Fruit fly (Drosophila melanogaster) whole organism, wandering third instar larva: ENCODE data around the gene CG11878.

ENCODE experiments used
- Abd-B ChIP-seq: fragments of >200 bp; optimal IDR thresholded peaks from 2 replicates; lab custom pipeline; 2017; ENCODE audit warnings: missing biosample characterization, missing genetic modification characterization
- CG32264 ChIP-seq: fragments of 200-800 bp; sonication (Bioruptor generic); optimal IDR thresholded peaks from 2 replicates; lab custom pipeline; 2016; ENCODE audit warnings: missing biosample characterization, missing genetic modification characterization
- CG9705 ChIP-seq: fragments of 200-800 bp; sonication (Bioruptor generic); optimal IDR thresholded peaks from 2 replicates; lab custom pipeline; 2018; ENCODE audit warnings: missing biosample characterization, mild to moderate bottlenecking, missing genetic modification characterization
- Dfd ChIP-seq: fragments of >200 bp; optimal IDR thresholded peaks from 2 replicates; lab custom pipeline; 2017; ENCODE audit warnings: missing biosample characterization, missing genetic modification characterization
- GATAd ChIP-seq: sonication (Bioruptor generic); optimal IDR thresholded peaks from 2 replicates; lab custom pipeline; 2016; ENCODE audit warnings: missing biosample characterization, missing genetic modification characterization
- HLH106 ChIP-seq: fragments of 200-800 bp; optimal IDR thresholded peaks from 3 replicates; lab custom pipeline; 2019; ENCODE audit warnings: missing biosample characterization, mild to moderate bottlenecking, missing genetic modification characterization, moderate library complexity
- Hnf4 ChIP-seq: fragments of 200-800 bp; sonication (Bioruptor generic); optimal IDR thresholded peaks from 2 replicates; lab custom pipeline; 2016; ENCODE audit warnings: missing biosample characterization, mild to moderate bottlenecking, missing genetic modification characterization
- Hr78 ChIP-seq: fragments of >200 bp; optimal IDR thresholded peaks from 2 replicates; lab custom pipeline; 2017; ENCODE audit warnings: missing biosample characterization, missing genetic modification characterization
- Hr83 ChIP-seq: fragments of 200-300 bp; sonication (Bioruptor generic); optimal IDR thresholded peaks from 2 replicates; lab custom pipeline; 2016; ENCODE audit warnings: missing biosample characterization, mild to moderate bottlenecking, missing genetic modification characterization, moderate library complexity; ENCODE audit not compliant: poor library complexity, severe bottlenecking
- Jra ChIP-seq: sonication (Bioruptor generic); optimal IDR thresholded peaks from 2 replicates; lab custom pipeline; 2016; ENCODE audit warnings: missing biosample characterization, missing genetic modification characterization
- Mio ChIP-seq: sonication (Bioruptor generic); optimal IDR thresholded peaks from 2 replicates; lab custom pipeline; 2016; ENCODE audit warnings: missing biosample characterization, missing genetic modification characterization
- Myc ChIP-seq: fragments of >200 bp; optimal IDR thresholded peaks from 2 replicates; lab custom pipeline; 2017
- N ChIP-seq: fragments of >200 bp; optimal IDR thresholded peaks from 2 replicates; lab custom pipeline; 2018; ENCODE audit warnings: missing biosample characterization, missing external identifiers, missing genetic modification characterization
- OdsH ChIP-seq: fragments of 200-800 bp; sonication (Bioruptor generic); optimal IDR thresholded peaks from 2 replicates; lab custom pipeline; 2016; ENCODE audit warnings: missing biosample characterization, mild to moderate bottlenecking, missing genetic modification characterization
- Rel ChIP-seq, 2 experiments: fragments of 200-800 bp; sonication (Bioruptor generic) in 1 of 2; optimal IDR thresholded peaks; 2 replicates in 1 of 2; 3 replicates in 1 of 2; lab custom pipeline; 2016 to 2019; ENCODE audit warnings: mild to moderate bottlenecking in 2 of 2, missing biosample characterization in 2 of 2, missing genetic modification characterization in 2 of 2, moderate library complexity in 1 of 2
- Sp1 ChIP-seq: fragments of 200-800 bp; sonication (Bioruptor generic); optimal IDR thresholded peaks from 3 replicates; lab custom pipeline; 2019; ENCODE audit warnings: missing biosample characterization, mild to moderate bottlenecking, missing genetic modification characterization, moderate library complexity
- Vsx2 ChIP-seq: fragments of 200-300, 225-300 bp; sonication (Bioruptor generic); optimal IDR thresholded peaks from 2 replicates; lab custom pipeline; 2018; ENCODE audit warnings: missing biosample characterization, missing genetic modification characterization; ENCODE audit not compliant: partially characterized antibody
- br ChIP-seq: fragments of 200-800 bp; sonication (Bioruptor generic); optimal IDR thresholded peaks from 2 replicates; lab custom pipeline; 2016; ENCODE audit warnings: missing biosample characterization, missing genetic modification characterization
- dl ChIP-seq, 2 experiments: fragments of 175-275, 200-275 bp in 1 of 2; fragments of 200-275 bp in 1 of 2; sonication (Bioruptor generic); optimal IDR thresholded peaks; lab custom pipeline; 2018; ENCODE audit warnings: mild to moderate bottlenecking in 2 of 2, missing biosample characterization in 2 of 2, missing genetic modification characterization in 2 of 2, moderate library complexity in 2 of 2; ENCODE audit not compliant: partially characterized antibody in 2 of 2, insufficient read depth in 1 of 2
- dmrt93B ChIP-seq: fragments of 200-800 bp; sonication (Bioruptor generic); optimal IDR thresholded peaks from 2 replicates; lab custom pipeline; 2018; ENCODE audit warnings: missing biosample characterization, mild to moderate bottlenecking, missing genetic modification characterization
- dsf ChIP-seq: sonication (Bioruptor generic); optimal IDR thresholded peaks from 2 replicates; lab custom pipeline; 2016; ENCODE audit warnings: missing biosample characterization, missing genetic modification characterization, borderline replicate concordance
- ey ChIP-seq: fragments of 200-800 bp; sonication (Bioruptor generic); optimal IDR thresholded peaks from 2 replicates; lab custom pipeline; 2016; ENCODE audit warnings: missing biosample characterization, missing genetic modification characterization
- foxo ChIP-seq, 2 experiments: fragments of 200-800 bp; sonication (Bioruptor generic); optimal IDR thresholded peaks; 2 replicates in 1 of 2; 3 replicates in 1 of 2; lab custom pipeline; 2016 to 2017; ENCODE audit warnings: missing biosample characterization in 2 of 2, missing genetic modification characterization in 2 of 2
- fru ChIP-seq: fragments of 200-800 bp; sonication (Bioruptor generic); optimal IDR thresholded peaks from 3 replicates; lab custom pipeline; 2016; ENCODE audit warnings: missing biosample characterization, mild to moderate bottlenecking, missing genetic modification characterization
- h ChIP-seq: fragments of 200-800 bp; sonication (Bioruptor generic); optimal IDR thresholded peaks from 3 replicates; lab custom pipeline; 2016; ENCODE audit warnings: missing biosample characterization, mild to moderate bottlenecking, missing genetic modification characterization
- jim ChIP-seq: fragments of 175-275, 200-325 bp; sonication (Bioruptor generic); optimal IDR thresholded peaks from 2 replicates; lab custom pipeline; 2016; ENCODE audit warnings: missing biosample characterization, mild to moderate bottlenecking, missing genetic modification characterization
- lola ChIP-seq: fragments of >200 bp; optimal IDR thresholded peaks from 2 replicates; lab custom pipeline; 2017; ENCODE audit warnings: missing biosample characterization, missing genetic modification characterization
- psq ChIP-seq: fragments of 200-800 bp; sonication (Bioruptor generic); optimal IDR thresholded peaks from 3 replicates; lab custom pipeline; 2017; ENCODE audit warnings: missing biosample characterization, mild to moderate bottlenecking, missing genetic modification characterization, moderate library complexity
- rgr ChIP-seq: fragments of 200-800 bp; sonication (Bioruptor generic); optimal IDR thresholded peaks from 3 replicates; lab custom pipeline; 2016; ENCODE audit warnings: missing biosample characterization, mild to moderate bottlenecking, missing genetic modification characterization
- sv ChIP-seq: fragments of 200-800 bp; sonication (Bioruptor generic); optimal IDR thresholded peaks from 3 replicates; lab custom pipeline; 2016; ENCODE audit warnings: missing biosample characterization, missing genetic modification characterization
- usp ChIP-seq: fragments of >200 bp; optimal IDR thresholded peaks from 2 replicates; lab custom pipeline; 2017; ENCODE audit warnings: missing biosample characterization, missing genetic modification characterization
- woc ChIP-seq: sonication (Bioruptor generic); optimal IDR thresholded peaks from 2 replicates; lab custom pipeline; 2016; ENCODE audit warnings: missing biosample characterization, mild to moderate bottlenecking, missing genetic modification characterization

Gene CG11878

DNA sequence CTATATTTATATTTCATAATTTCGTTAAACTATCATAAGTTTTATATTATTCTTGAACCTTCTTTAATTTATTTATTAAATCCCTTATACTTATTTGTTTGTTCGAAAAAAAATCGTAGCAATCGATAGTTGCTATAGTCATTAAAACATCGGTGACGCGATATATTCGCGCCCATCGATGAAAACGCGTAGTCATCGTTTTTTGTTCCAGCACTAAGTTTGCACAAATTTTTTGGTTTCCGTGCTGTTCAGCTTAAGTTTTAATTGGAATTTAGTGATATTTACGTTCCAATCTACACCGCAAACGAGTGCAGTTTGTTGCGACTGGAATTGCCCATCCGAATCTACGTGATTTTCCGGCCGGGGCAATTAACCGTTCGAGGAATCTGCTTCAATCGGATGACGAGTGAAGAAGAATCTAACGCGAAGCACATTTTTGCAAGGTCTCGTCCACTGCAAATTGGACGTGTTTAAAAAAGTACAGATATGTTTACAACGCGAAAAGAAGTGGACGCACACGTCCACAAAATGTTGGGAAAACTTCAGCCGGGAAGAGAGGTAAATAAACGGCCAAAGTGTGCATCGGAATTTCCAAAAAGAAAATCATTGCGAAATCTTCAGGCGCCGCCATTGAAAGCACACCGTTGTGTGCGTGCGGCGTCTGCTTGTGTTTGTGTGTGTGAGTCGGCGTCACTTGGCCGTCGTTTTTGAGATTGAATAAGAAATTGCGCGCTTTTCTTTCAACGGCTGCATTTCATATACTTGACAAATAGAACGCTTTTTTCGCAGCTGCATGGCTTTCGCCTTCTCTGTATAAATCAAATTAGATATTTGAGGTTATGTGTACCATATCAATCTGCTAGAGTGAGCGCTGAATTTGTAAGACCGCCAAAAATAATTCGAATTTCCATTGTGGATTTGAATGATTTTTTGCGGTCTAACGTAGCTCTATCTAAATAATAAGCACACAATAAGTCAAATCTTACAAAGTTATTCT lies 24.2 kb upstream of the CG11878 start, which contains the start of gene Nup358:
Nup358 (plus strand) TSS at position 204 of the 997 bp plus-strand sequence.
- TF ChIP-seq Sp1 (GFP tag; lab: Kevin White, UChicago) (peak; percentile 5), Abd-B (GFP tag; lab: Kevin White, UChicago) (no peak), Rel (GFP tag; optimal IDR thresholded peaks at IDR 0.05; lab: Kevin White, UChicago) (no peak), Rel (tag; optimal IDR thresholded peaks at IDR 0.05; lab: Kevin White, UChicago) (peak; percentile 18)

DNA sequence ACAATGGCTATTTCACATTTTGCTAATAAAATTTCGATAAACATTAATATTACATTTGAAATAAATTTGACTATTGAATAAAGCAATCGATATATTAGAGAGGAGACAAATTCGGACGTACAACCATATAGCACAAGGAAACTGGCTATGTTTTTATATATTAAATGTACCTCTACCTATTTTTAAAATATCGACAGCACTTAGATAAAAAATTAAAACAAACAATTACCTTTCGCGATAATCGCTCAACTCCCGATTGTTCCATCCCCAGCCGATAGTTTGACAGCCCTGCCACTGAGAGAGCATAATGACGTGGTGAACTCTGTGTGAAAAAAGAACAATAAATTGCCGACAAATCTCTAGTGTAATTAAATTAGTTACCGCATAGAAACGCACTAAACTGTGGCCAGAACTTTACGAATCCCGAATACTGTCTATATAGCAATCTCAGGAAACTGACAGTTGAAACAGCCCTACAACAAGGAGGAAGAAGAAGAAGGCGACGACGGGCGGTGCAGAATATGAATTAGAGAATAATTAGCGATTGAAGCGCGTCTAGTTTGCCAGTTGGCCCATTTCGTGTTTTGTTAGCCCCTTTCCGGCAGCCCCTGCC lies 14.9 kb upstream of the CG11878 start, which contains the start of gene CG11857:
CG11857 (plus strand) TSS at position 271 of the 613 bp plus-strand sequence.
- TF ChIP-seq usp (GFP tag; lab: Kevin White, UChicago) (no peak), jim (GFP tag; lab: Kevin White, UChicago) (peak; percentile 43), sv (GFP tag; lab: Kevin White, UChicago) (peak; percentile 98), br (GFP tag; lab: Kevin White, UChicago) (peak; percentile 96), woc (peak; percentile 97), Sp1 (GFP tag; lab: Kevin White, UChicago) (peak; percentile 96), rgr (GFP tag; lab: Kevin White, UChicago) (peak; percentile 98), CG9705 (GFP tag; lab: Kevin White, UChicago) (peak; percentile 95), psq (GFP tag; lab: Kevin White, UChicago) (peak; percentile 94), fru (GFP tag; lab: Kevin White, UChicago) (peak; percentile 97), Mio (GFP tag; lab: Kevin White, UChicago) (peak; percentile 79), dmrt93B (GFP tag; lab: Kevin White, UChicago) (peak; percentile 96), h (peak; percentile 99), HLH106 (tag; lab: Kevin White, UChicago) (peak; percentile 98), Rel (GFP tag; optimal IDR thresholded peaks at IDR 0.05; lab: Kevin White, UChicago) (peak; percentile 40), Rel (tag; optimal IDR thresholded peaks at IDR 0.05; lab: Kevin White, UChicago) (peak; percentile 82), foxo (GFP tag; optimal IDR thresholded peaks at IDR 0.05; lab: Kevin White, UChicago) (peak; percentile 89 to 98), Hnf4 (GFP tag; lab: Kevin White, UChicago) (peak; percentile 99), Vsx2 (GFP tag; lab: Kevin White, UChicago) (no peak), lola (GFP tag; lab: Kevin White, UChicago) (no peak), dsf (GFP tag; lab: Kevin White, UChicago) (peak; percentile 94), Abd-B (GFP tag; lab: Kevin White, UChicago) (no peak), Hr78 (GFP tag; lab: Kevin White, UChicago) (no peak), N (GFP tag; lab: Kevin White, UChicago) (no peak), GATAd (GFP tag; lab: Kevin White, UChicago) (peak; percentile 94), ey (GFP tag; lab: Kevin White, UChicago) (peak; percentile 97), Myc (lab: Kevin White, UChicago) (peak; percentile 25), CG32264 (GFP tag; lab: Kevin White, UChicago) (peak; percentile 93), dl (GFP tag; optimal IDR thresholded peaks at IDR 0.05; lab: Kevin White, UChicago; ENCODE audit: insufficient read depth in 1 of 2, partially characterized antibody in 2 of 2) (no peak), Hr83 (GFP tag; lab: Kevin White, UChicago) (peak; percentile 96), OdsH (peak; percentile 96), Jra (peak; percentile 98), Dfd (GFP tag; lab: Kevin White, UChicago) (no peak)

DNA sequence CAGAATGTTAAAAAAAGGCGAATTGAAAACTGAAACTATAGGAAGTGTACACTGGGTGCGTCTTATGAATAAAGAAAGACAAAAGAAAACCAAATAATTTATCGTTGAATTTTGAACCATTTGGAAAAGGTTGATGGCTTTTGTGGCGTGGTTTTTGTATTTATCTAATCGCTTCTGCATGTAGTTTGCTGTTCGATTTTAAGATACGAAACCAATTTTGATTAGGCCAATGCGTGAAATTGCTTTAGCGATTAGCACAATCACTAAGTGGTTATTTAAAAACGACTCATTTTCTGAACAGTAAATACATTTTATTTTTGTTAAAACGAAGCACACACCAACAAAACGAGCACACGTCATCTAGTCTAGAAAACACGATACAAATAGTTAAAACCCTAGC lies 13.0 kb upstream of the CG11878 start:
- TF ChIP-seq CG32264 (GFP tag; lab: Kevin White, UChicago) = no peak
- no peak for TF ChIP-seq fru (GFP tag; lab: Kevin White, UChicago)
- TF ChIP-seq N (GFP tag; lab: Kevin White, UChicago) = no peak
